Fruit fly (Drosophila melanogaster): ENCODE data around the gene spn-A.

Gene spn-A

dm6 chr3R:30092700-30093044 is 36.8 kb upstream of the spn-A start (continued):
- TF ChIP-seq CG3065 (GFP tag; optimal IDR thresholded peaks at IDR 0.05) = peak; percentile 29
- TF ChIP-seq Pdp1 (GFP tag; optimal IDR thresholded peaks at IDR 0.05) = peak; percentile 83 to 84
- TF ChIP-seq twi (tag; optimal IDR thresholded peaks at IDR 0.05) = peak; percentile 61
- TF ChIP-seq psq (GFP tag; optimal IDR thresholded peaks at IDR 0.05) = peak; percentile 34
- 0 out of 2 replicates have a peak, but pooled peaks have one; percentile 40 for TF ChIP-seq CkIIα-i1 (GFP tag; IDR thresholded peaks at IDR 0.05)
- TF ChIP-seq CG15601 (tag; optimal IDR thresholded peaks at IDR 0.05) = peak; percentile 58
- TF ChIP-seq Ssrp (tag; optimal IDR thresholded peaks at IDR 0.05) = peak; percentile 75
- no peak for TF ChIP-seq Sry-β (GFP tag; optimal IDR thresholded peaks at IDR 0.05)
- peak; percentile 60 for TF ChIP-seq salm (tag; optimal IDR thresholded peaks at IDR 0.05)
- peak; percentile 90 for TF ChIP-seq Sox102F (GFP tag; optimal IDR thresholded peaks at IDR 0.05)
- peak; percentile 57 for TF ChIP-seq Ets97D (GFP tag; optimal IDR thresholded peaks at IDR 0.05)
- peak; percentile 10 for TF ChIP-seq CG17912 (GFP tag; optimal IDR thresholded peaks at IDR 0.05)
- TF ChIP-seq ash1 (GFP tag; optimal IDR thresholded peaks at IDR 0.05) = no peak
- no peak for TF ChIP-seq pan (optimal IDR thresholded peaks at IDR 0.05)
- TF ChIP-seq pan (GFP tag; optimal IDR thresholded peaks at IDR 0.05 in 1 of 2, IDR thresholded peaks at IDR 0.05 in 1 of 2) = peak in 1 of 2 experiments; percentile 86
- TF ChIP-seq CG18011 (GFP tag; optimal IDR thresholded peaks at IDR 0.05) = peak; percentile 52
- TF ChIP-seq CG3995 (GFP tag; optimal IDR thresholded peaks at IDR 0.05) = no peak
- peak; percentile 87 for TF ChIP-seq CG12659 (GFP tag; optimal IDR thresholded peaks at IDR 0.05)
- no peak for TF ChIP-seq CG16813 (GFP tag; IDR thresholded peaks at IDR 0.05; ENCODE audit: partially characterized antibody)
- peak; percentile 80; the same call in 2 of the 3 replicates for TF ChIP-seq otp (GFP tag; IDR thresholded peaks at IDR 0.05)
- no peak for TF ChIP-seq cad (GFP tag; optimal IDR thresholded peaks at IDR 0.05)
- TF ChIP-seq pita (GFP tag; optimal IDR thresholded peaks at IDR 0.05) = no peak
- TF ChIP-seq CG32532 (GFP tag; IDR thresholded peaks at IDR 0.05) = peak; percentile 91
- TF ChIP-seq CG13894 (tag; optimal IDR thresholded peaks at IDR 0.05) = peak; percentile 80
- peak; percentile 75 for TF ChIP-seq disco-r (GFP tag; optimal IDR thresholded peaks at IDR 0.05)
- peak; percentile 63 for TF ChIP-seq bowl (GFP tag; IDR thresholded peaks at IDR 0.05)
- peak; percentile 88 for TF ChIP-seq HLH3B (GFP tag; IDR thresholded peaks at IDR 0.05)
- TF ChIP-seq Usf (GFP tag; optimal IDR thresholded peaks at IDR 0.05) = peak; percentile 12
- TF ChIP-seq cato (GFP tag; optimal IDR thresholded peaks at IDR 0.05; ENCODE audit: borderline replicate concordance) = peak; percentile 58
- TF ChIP-seq YL-1 (GFP tag; optimal IDR thresholded peaks at IDR 0.05) = peak; percentile 16
- peak; percentile 90 for TF ChIP-seq al (GFP tag; IDR thresholded peaks at IDR 0.05)
- TF ChIP-seq CG30020 (tag; optimal IDR thresholded peaks at IDR 0.05) = peak; percentile 2
- TF ChIP-seq mirr (GFP tag; optimal IDR thresholded peaks at IDR 0.05) = peak; percentile 44
- peak; percentile 83 for TF ChIP-seq repo (GFP tag; optimal IDR thresholded peaks at IDR 0.05)
- TF ChIP-seq hb (GFP tag; IDR thresholded peaks at IDR 0.05; ENCODE audit: partially characterized antibody) = no peak
- TF ChIP-seq CG4360 (GFP tag; IDR thresholded peaks at IDR 0.05) = peak; percentile 36; the same call in 1 of the 2 replicates
- TF ChIP-seq az2 (GFP tag; optimal IDR thresholded peaks at IDR 0.05) = peak; percentile 82
- peak; percentile 83 for TF ChIP-seq caup (GFP tag; optimal IDR thresholded peaks at IDR 0.05; ENCODE audit: severe bottlenecking)
- no peak for TF ChIP-seq Trl (optimal IDR thresholded peaks at IDR 0.05)
- peak; percentile 86 for TF ChIP-seq Trl (GFP tag; optimal IDR thresholded peaks at IDR 0.05)
- no peak for TF ChIP-seq usp (GFP tag; optimal IDR thresholded peaks at IDR 0.05)
- TF ChIP-seq pros (GFP tag; optimal IDR thresholded peaks at IDR 0.05) = no peak
- peak; percentile 84 for TF ChIP-seq CG3281 (GFP tag; optimal IDR thresholded peaks at IDR 0.05)
- TF ChIP-seq nau (GFP tag; optimal IDR thresholded peaks at IDR 0.05) = peak; percentile 87
- TF ChIP-seq CG2120 (GFP tag; optimal IDR thresholded peaks at IDR 0.05) = peak; percentile 95
- peak; percentile 81 for TF ChIP-seq CG33213 (GFP tag; optimal IDR thresholded peaks at IDR 0.05)
- TF ChIP-seq cas (GFP tag; IDR thresholded peaks at IDR 0.05) = peak; percentile 76
- peak; percentile 2 for TF ChIP-seq CG11723 (GFP tag; optimal IDR thresholded peaks at IDR 0.05)
- peak; percentile 18 for TF ChIP-seq CTCF (GFP tag; optimal IDR thresholded peaks at IDR 0.05)
- no peak for TF ChIP-seq CG8478 (optimal IDR thresholded peaks at IDR 0.05)
- TF ChIP-seq CG31224 (GFP tag; IDR thresholded peaks at IDR 0.05) = peak; percentile 72
- TF ChIP-seq gt (GFP tag; IDR thresholded peaks at IDR 0.05) = peak; percentile 62
- TF ChIP-seq CG15073 (GFP tag; optimal IDR thresholded peaks at IDR 0.05) = peak; percentile 9
